Fruit fly (Drosophila melanogaster): ENCODE measurements around the gene Brd7-9.
A peak's percentile ranks its signal among the peaks of the same experiment; 100 is the strongest.

Brd7-9 gene

DNA sequence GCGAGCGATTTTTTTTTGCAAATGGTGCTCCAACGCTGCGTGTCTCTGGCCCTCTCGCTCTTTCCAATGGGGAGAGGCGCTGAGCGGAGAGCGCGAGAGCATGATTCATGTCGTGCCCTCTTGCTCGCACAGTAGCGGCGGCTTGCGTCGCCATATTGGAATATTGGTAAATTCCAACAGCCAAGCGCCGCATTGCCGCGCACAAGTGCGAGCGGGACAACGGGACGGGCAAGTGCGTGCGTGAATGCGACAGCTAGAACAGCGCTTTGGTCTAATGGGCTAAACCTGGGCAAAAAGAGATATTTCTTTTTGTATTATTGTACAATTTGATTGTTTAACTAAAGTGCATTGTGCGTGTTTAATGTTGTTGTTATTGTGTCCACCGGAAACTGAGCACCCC is 45.6 kb downstream of the Brd7-9 start (continued):
- TF ChIP-seq CG7556 (GFP tag; optimal IDR thresholded peaks at IDR 0.05) = no peak
- no peak for TF ChIP-seq CG9437 (GFP tag; optimal IDR thresholded peaks at IDR 0.05)
- TF ChIP-seq run (tag; optimal IDR thresholded peaks at IDR 0.05) = no peak
- TF ChIP-seq HLH4C (GFP tag; IDR thresholded peaks at IDR 0.05; ENCODE audit: partially characterized antibody) = peak; percentile 35
- TF ChIP-seq CG11247 (GFP tag; IDR thresholded peaks at IDR 0.05) = no peak; the same call in 1 of the 2 replicates
- no peak for TF ChIP-seq p53 (GFP tag; optimal IDR thresholded peaks at IDR 0.05)
- no peak for TF ChIP-seq CG4404 (GFP tag; IDR thresholded peaks at IDR 0.05)
- peak; percentile 19 for TF ChIP-seq CG18619 (GFP tag; optimal IDR thresholded peaks at IDR 0.05)
- TF ChIP-seq Doc3 (GFP tag; IDR thresholded peaks at IDR 0.05; ENCODE audit: partially characterized antibody) = no peak
- 0 out of 3 replicates have a peak, but pooled peaks have one; percentile 23 for TF ChIP-seq otp (GFP tag; IDR thresholded peaks at IDR 0.05)
- TF ChIP-seq CG11398 (GFP tag; optimal IDR thresholded peaks at IDR 0.05) = no peak
- peak; percentile 93 for TF ChIP-seq kay (GFP tag; optimal IDR thresholded peaks at IDR 0.05)
- peak; percentile 41; the same call in 1 of the 2 replicates for TF ChIP-seq CG6272 (GFP tag; IDR thresholded peaks at IDR 0.05)
- TF ChIP-seq CG33213 (GFP tag; optimal IDR thresholded peaks at IDR 0.05) = no peak
- TF ChIP-seq CG10147 (GFP tag; optimal IDR thresholded peaks at IDR 0.05) = no peak
- TF ChIP-seq Scr (GFP tag; IDR thresholded peaks at IDR 0.05; ENCODE audit: partially characterized antibody) = no peak
- no peak for TF ChIP-seq Dfd (GFP tag; optimal IDR thresholded peaks at IDR 0.05)
- TF ChIP-seq lola (GFP tag; optimal IDR thresholded peaks at IDR 0.05) = no peak
- no peak for TF ChIP-seq CG1529 (GFP tag; optimal IDR thresholded peaks at IDR 0.05)
- no peak for TF ChIP-seq btn (GFP tag; optimal IDR thresholded peaks at IDR 0.05)
- peak; percentile 89 for TF ChIP-seq Nf-YC (tag; optimal IDR thresholded peaks at IDR 0.05)
- TF ChIP-seq CG7745 (tag; optimal IDR thresholded peaks at IDR 0.05) = no peak
- TF ChIP-seq stc (GFP tag; IDR thresholded peaks at IDR 0.05) = no peak
- no peak for TF ChIP-seq luna (GFP tag; optimal IDR thresholded peaks at IDR 0.05)
- TF ChIP-seq CG10959 (GFP tag; IDR thresholded peaks at IDR 0.05) = no peak
- no peak for TF ChIP-seq lbe (GFP tag; optimal IDR thresholded peaks at IDR 0.05)
- TF ChIP-seq ase (GFP tag; IDR thresholded peaks at IDR 0.05) = no peak
- no peak for TF ChIP-seq sna (GFP tag; IDR thresholded peaks at IDR 0.05; ENCODE audit: partially characterized antibody)
- no peak for TF ChIP-seq CG11560 (tag; IDR thresholded peaks at IDR 0.05)
- TF ChIP-seq CG12769 (tag; optimal IDR thresholded peaks at IDR 0.05) = peak; percentile 32
- TF ChIP-seq CG14860 (GFP tag; IDR thresholded peaks at IDR 0.05; ENCODE audit: partially characterized antibody) = peak; percentile 61; the same call in 2 of the 3 replicates
- TF ChIP-seq Elba2 (GFP tag; optimal IDR thresholded peaks at IDR 0.05) = peak; percentile 98
- no peak for TF ChIP-seq gsb-n (tag; optimal IDR thresholded peaks at IDR 0.05)
- no peak for TF ChIP-seq Sin3A (optimal IDR thresholded peaks at IDR 0.05)
- TF ChIP-seq Mad (GFP tag; optimal IDR thresholded peaks at IDR 0.05) = no peak
- TF ChIP-seq ash1 (GFP tag; optimal IDR thresholded peaks at IDR 0.05) = no peak
- no peak for TF ChIP-seq slp2 (GFP tag; optimal IDR thresholded peaks at IDR 0.05)
- no peak for TF ChIP-seq CG4424 (GFP tag; optimal IDR thresholded peaks at IDR 0.05)
- no peak for TF ChIP-seq CG18476 (GFP tag; optimal IDR thresholded peaks at IDR 0.05)
- peak; percentile 6 for TF ChIP-seq CG17912 (GFP tag; optimal IDR thresholded peaks at IDR 0.05)
- TF ChIP-seq CG31365 (tag; optimal IDR thresholded peaks at IDR 0.05) = peak; percentile 3
- TF ChIP-seq HHEX (GFP tag; optimal IDR thresholded peaks at IDR 0.05) = no peak
- no peak for TF ChIP-seq CG17568 (GFP tag; optimal IDR thresholded peaks at IDR 0.05)
- TF ChIP-seq dm (GFP tag; optimal IDR thresholded peaks at IDR 0.05) = peak; percentile 52
- no peak for TF ChIP-seq Bteb2 (GFP tag; optimal IDR thresholded peaks at IDR 0.05)
- peak; percentile 24; the same call in 1 of the 2 replicates for TF ChIP-seq E2f1 (GFP tag; IDR thresholded peaks at IDR 0.05)
- no peak for TF ChIP-seq lilli (GFP tag; optimal IDR thresholded peaks at IDR 0.05)
- no peak for TF ChIP-seq mam (GFP tag; optimal IDR thresholded peaks at IDR 0.05)
- TF ChIP-seq ken (GFP tag; IDR thresholded peaks at IDR 0.05) = no peak
- TF ChIP-seq CG15514 (GFP tag; optimal IDR thresholded peaks at IDR 0.05) = peak; percentile 51
- TF ChIP-seq unc-4 (GFP tag; IDR thresholded peaks at IDR 0.05; ENCODE audit: partially characterized antibody) = no peak
- no peak for TF ChIP-seq CG4820 (GFP tag; optimal IDR thresholded peaks at IDR 0.05)
